Worm (Caenorhabditis elegans) whole organism, mixed stage, embryonic: ENCODE measurements around the gene K07H8.12.

Source experiments
- drap-1 ChIP-seq: fragments of 200-800 bp; sonication (Bioruptor generic); optimal IDR thresholded peaks from 3 replicates; lab custom pipeline; 2018; ENCODE audit warnings: mild to moderate bottlenecking, missing genetic modification characterization, missing compliant biosample characterization
- lin-32 ChIP-seq: fragments of 200-800 bp; sonication (Bioruptor generic); optimal IDR thresholded peaks from 2 replicates; lab custom pipeline; 2018; ENCODE audit warnings: mild to moderate bottlenecking, missing genetic modification characterization, missing compliant biosample characterization
- snpc-4 ChIP-seq: fragments of 150-350 bp; optimal IDR thresholded peaks from 2 replicates; lab custom pipeline; 2014; ENCODE audit warnings: missing biosample characterization, missing genetic modification characterization

ce11 chrIV:8259904-8260303 lies 16.6 kb downstream of the K07H8.12 start, which contains the start of gene K07H8.7:
- no peak for TF ChIP-seq lin-32 (GFP tag; lab: Kevin White, UChicago)
- TF ChIP-seq drap-1 (GFP tag; lab: Kevin White, UChicago), result no peak
- TF ChIP-seq snpc-4 (tag; lab: Kevin White, UChicago), result no peak
